Fruit fly (Drosophila melanogaster) Kc167 (cell line): ENCODE results near the gene modSP.

ENCODE experiments used
- Myc ChIP-seq: fragments of >200 bp; optimal IDR thresholded peaks from 2 replicates; lab custom pipeline; 2017; ENCODE audit warnings: missing external identifiers
- Sin3A ChIP-seq: fragments of >200 bp; optimal IDR thresholded peaks from 2 replicates; lab custom pipeline; 2018; ENCODE audit warnings: missing external identifiers
- h ChIP-seq: fragments of >200 bp; optimal IDR thresholded peaks from 3 replicates; lab custom pipeline; 2018; ENCODE audit warnings: missing external identifiers
- insv ChIP-seq: fragments of >200 bp; optimal IDR thresholded peaks from 3 replicates; lab custom pipeline; 2018; ENCODE audit warnings: missing external identifiers
- psq ChIP-seq: fragments of >200 bp; optimal IDR thresholded peaks from 2 replicates; lab custom pipeline; 2017; ENCODE audit warnings: missing external identifiers
- ttk ChIP-seq: sonication (Bioruptor generic); optimal IDR thresholded peaks from 2 replicates; lab custom pipeline; 2017; ENCODE audit warnings: missing external identifiers

Gene modSP

DNA sequence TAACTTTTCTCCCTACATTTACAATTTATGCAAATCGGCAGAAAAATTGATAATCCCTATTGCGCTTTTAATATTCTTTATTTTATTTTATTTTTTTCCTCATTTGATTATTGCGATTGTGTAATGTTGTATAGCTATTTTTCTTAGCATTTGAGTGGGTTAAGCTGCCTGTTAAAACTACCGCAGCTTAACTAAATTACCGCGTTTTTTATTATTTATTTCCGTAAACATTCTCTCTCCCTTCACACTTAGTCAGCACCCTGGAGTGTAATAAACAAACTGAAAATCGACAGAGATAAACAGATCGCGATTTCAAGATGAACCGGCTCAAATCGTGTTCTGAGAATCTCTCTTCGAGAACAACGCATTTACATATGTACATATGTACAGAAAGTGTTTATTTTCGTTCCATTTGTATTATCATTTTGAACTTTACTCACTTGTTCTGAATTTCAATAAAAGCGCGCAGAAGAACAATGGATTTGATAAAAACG, 415 bp downstream of the modSP start:
- no peak for TF ChIP-seq Sin3A (lab: Kevin White, UChicago)
- no peak for TF ChIP-seq h (lab: Kevin White, UChicago)
- TF ChIP-seq Myc (lab: Kevin White, UChicago) = no peak
- TF ChIP-seq psq (lab: Kevin White, UChicago) = no peak
- no peak for TF ChIP-seq ttk (lab: Kevin White, UChicago)
- TF ChIP-seq insv (lab: Kevin White, UChicago) = no peak

DNA sequence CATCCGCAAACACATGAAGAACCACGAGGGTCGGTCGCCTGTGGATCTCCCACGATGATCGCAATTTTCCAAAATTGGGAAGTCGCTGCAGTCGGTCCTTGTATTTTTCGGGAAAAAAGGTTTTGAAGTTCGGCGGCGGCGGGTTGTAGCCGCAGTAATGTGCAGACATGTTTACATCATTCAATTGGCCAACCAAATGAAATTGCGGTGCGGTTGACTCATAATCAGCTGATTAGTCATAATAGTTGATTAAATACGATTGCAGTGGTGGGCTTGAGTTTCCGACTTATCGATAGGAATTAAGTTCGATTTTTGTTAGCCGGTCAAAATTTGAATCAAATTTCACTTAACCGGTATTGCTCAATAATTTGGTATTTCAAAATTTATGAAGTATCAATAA, 3.4 kb downstream of the modSP start, which contains the start of gene CG14907:
CG14907 (minus strand) TSS at position 229 of the 400 bp plus-strand sequence.
- TF ChIP-seq ttk (lab: Kevin White, UChicago) = no peak
- TF ChIP-seq Sin3A (lab: Kevin White, UChicago) = no peak
- TF ChIP-seq insv (lab: Kevin White, UChicago) = no peak
- TF ChIP-seq h (lab: Kevin White, UChicago) = no peak
- no peak for TF ChIP-seq Myc (lab: Kevin White, UChicago)
- no peak for TF ChIP-seq psq (lab: Kevin White, UChicago)

DNA sequence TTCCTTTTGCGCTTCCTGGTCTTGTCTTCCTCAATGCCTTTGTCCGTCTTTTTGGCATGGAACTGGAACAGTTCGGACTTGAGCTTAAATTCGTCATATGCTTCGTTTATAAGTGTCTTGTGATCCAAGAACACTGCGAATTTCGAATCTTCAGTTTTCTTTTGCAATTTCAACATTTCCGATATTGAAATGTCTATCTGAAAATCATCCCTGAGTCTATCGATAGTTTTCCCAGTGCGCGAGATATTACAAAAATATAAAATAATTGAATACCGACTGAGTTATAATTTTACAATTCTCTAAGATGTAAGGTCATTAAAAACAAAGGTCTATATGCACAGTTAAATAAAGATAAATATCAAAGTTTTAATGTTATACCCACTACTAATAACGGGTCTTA, 4.5 kb downstream of the modSP start, which contains the start of gene Mettl4:
Mettl4 (minus strand) TSS at position 208 of the 400 bp plus-strand sequence.
- TF ChIP-seq ttk (lab: Kevin White, UChicago) = no peak
- TF ChIP-seq insv (lab: Kevin White, UChicago) = no peak
- TF ChIP-seq psq (lab: Kevin White, UChicago) = no peak
- no peak for TF ChIP-seq Myc (lab: Kevin White, UChicago)
- TF ChIP-seq Sin3A (lab: Kevin White, UChicago) = no peak
- TF ChIP-seq h (lab: Kevin White, UChicago) = no peak

DNA sequence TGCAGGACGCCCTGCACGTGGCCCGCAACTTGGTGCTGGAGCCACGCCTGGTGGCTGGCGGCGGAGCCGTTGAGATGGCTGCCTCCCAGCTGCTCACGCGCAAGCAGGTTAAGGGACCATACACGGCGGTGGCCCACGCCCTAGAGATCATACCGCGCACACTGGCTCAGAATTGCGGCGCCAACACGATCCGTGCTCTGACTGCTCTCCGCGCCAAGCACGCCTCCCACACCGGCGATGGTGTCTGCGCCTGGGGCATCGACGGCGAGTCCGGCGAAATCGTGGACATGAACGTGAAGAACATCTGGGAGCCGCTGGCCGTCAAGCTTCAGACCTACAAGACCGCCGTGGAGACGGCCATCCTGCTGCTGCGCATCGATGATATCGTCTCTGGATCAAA, 6.2 kb downstream of the modSP start:
- TF ChIP-seq psq (lab: Kevin White, UChicago) = no peak
- no peak for TF ChIP-seq Sin3A (lab: Kevin White, UChicago)
- TF ChIP-seq Myc (lab: Kevin White, UChicago) = no peak
- TF ChIP-seq h (lab: Kevin White, UChicago) = no peak
- TF ChIP-seq ttk (lab: Kevin White, UChicago) = no peak
- no peak for TF ChIP-seq insv (lab: Kevin White, UChicago)

DNA sequence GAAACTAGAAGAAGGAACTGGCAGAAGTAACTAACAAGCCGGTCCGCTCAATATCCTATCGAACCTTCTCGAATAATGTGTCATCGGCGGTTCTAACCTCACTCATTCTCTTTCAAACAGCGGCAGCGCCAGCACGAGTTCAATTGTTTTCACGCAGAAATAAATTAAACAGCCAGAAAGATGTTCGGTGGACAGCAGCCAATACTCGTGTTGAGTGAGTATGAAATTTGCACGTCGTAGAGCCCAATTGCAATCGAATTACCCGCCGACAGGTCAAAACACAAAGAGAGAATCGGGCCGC, 7.8 kb downstream of the modSP start:
- TF ChIP-seq ttk (lab: Kevin White, UChicago) (no peak), h (lab: Kevin White, UChicago) (no peak)

DNA sequence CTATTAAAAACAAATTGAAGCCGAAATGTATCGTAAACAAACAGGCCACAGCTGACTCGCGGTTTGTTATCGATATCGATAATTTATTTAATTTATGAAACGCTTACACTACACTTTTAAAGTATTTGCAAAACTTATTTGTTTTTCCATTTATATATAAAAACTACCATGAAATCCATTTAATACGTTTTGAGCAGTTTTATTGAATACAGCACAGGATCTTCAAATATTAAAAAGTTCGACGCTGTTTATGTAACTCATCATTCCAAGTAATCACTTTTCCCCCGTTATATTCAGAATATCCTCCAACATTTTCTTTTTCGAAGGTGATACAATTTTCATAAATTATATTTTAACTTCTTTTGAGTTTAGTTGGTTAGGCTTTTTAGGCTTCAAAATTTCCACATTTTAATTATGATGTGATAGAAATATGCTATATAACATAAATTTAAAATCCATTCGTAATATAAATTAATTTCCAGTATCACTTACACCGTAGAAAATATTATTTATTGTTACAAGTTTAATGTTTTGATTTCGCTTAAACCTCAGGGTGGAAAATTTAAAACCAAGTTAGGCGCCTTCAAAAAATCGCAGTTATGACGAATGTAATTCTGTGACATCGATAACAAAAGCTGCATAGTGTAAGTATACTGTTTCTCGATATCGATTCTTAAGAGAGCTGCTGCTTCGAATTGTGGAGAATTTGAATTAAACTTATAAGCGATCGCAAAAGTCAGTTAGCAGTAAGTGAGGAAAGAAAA, 8.3 kb downstream of the modSP start, which contains the start of the genes CG10324 and CCT3:
CG10324 (minus strand) TSS at position 53 of the 764 bp plus-strand sequence.
CCT3 (plus strand) TSS at position 654 of the 764 bp plus-strand sequence.
- TF ChIP-seq psq (lab: Kevin White, UChicago) = no peak
- TF ChIP-seq Sin3A (lab: Kevin White, UChicago) = no peak
- TF ChIP-seq h (lab: Kevin White, UChicago) = no peak
- TF ChIP-seq Myc (lab: Kevin White, UChicago) = no peak
- no peak for TF ChIP-seq ttk (lab: Kevin White, UChicago)
- no peak for TF ChIP-seq insv (lab: Kevin White, UChicago)

DNA sequence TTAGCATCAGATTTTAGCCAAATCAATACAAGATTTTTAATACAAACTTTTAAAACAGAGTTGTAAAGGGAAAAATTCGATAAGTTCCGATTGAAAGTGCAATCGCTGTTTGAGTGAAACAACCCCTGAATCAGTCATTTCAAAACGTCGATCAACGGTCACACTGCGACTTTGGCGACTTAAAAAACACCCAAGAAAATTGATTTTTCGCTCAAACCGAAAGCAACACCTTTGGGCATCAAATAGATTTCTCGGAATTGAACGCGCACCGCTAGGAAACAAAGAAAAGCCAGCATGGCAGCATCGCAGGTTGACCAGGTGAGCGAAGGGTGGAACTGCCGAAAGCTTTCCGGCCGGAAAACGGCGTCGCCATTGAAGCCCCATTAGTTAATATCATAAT, 11.9 kb downstream of the modSP start, which contains the start of gene Arl6IP1:
Arl6IP1 (plus strand) TSS at position 15 of the 400 bp plus-strand sequence.
- TF ChIP-seq psq (lab: Kevin White, UChicago) (no peak), ttk (lab: Kevin White, UChicago) (no peak), h (lab: Kevin White, UChicago) (no peak), insv (lab: Kevin White, UChicago) (no peak), Sin3A (lab: Kevin White, UChicago) (no peak), Myc (lab: Kevin White, UChicago) (no peak)

DNA sequence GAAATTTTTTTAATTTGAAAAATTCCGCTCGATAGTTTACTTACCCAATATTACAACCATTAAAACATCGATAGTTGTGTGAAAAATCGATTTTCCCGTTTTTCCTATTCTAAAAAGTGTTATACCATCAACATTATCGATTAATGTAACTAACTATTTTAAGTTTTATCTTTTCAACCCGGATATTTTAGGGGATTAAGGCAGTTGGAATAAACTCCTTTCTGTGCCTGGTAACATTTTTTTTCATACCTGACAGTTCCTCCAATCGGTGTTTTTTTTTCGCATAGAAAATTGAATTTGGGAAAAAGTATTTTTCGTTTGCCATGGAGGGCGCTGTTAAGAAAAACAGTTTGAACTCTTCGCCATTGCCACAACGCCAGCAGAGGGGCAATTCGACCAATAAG, 15.5 kb downstream of the modSP start, which contains the start of gene nonA-l:
nonA-l (plus strand) TSS at position 201 of the 404 bp plus-strand sequence.
- TF ChIP-seq ttk (lab: Kevin White, UChicago) = no peak
- TF ChIP-seq h (lab: Kevin White, UChicago) = no peak
- no peak for TF ChIP-seq insv (lab: Kevin White, UChicago)
- TF ChIP-seq psq (lab: Kevin White, UChicago) = no peak
- no peak for TF ChIP-seq Myc (lab: Kevin White, UChicago)
- TF ChIP-seq Sin3A (lab: Kevin White, UChicago) = no peak

DNA sequence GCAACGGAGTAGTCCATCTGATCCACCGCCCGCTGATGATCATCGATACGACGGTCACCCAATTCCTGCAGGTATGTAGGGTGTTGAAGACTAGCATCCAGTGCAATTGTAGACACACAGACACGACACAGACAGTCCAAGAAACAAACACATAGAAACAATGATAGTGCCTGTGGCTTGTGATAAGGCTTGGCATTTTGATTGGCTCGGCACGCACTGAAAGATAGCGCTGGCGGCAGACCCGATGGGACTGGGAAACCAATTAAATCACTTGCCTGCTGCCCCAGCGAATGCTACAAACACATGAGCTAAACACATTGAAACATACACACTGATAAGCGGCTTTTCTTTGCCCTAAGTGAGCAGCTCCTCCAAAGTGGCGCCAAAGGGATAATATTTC, 22.8 kb downstream of the modSP start:
- no peak for TF ChIP-seq psq (lab: Kevin White, UChicago)
- no peak for TF ChIP-seq insv (lab: Kevin White, UChicago)
- no peak for TF ChIP-seq h (lab: Kevin White, UChicago)
- no peak for TF ChIP-seq Sin3A (lab: Kevin White, UChicago)

DNA sequence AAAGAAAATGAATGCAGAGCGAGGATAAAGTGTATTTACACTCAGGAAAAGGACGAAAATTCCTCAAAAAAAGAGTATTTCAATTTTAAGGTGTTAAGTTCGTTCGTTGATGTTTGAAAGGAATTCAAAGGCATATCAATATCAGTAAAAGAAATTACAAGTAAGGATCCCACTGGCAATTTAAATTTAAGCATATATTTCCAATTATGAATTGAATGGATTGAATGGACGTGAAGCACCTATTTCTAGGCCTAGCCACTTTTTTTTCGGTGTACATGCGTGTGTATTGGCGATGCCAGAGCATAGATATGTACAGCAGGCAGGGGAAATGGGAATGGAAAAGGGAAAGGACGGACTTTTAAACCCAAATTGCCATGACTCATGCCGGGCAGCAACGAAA, 24.9 kb downstream of the modSP start:
- TF ChIP-seq Myc (lab: Kevin White, UChicago) = no peak
- TF ChIP-seq ttk (lab: Kevin White, UChicago) = no peak
- TF ChIP-seq insv (lab: Kevin White, UChicago) = no peak
- TF ChIP-seq psq (lab: Kevin White, UChicago) = no peak
- no peak for TF ChIP-seq h (lab: Kevin White, UChicago)
- TF ChIP-seq Sin3A (lab: Kevin White, UChicago) = no peak

DNA sequence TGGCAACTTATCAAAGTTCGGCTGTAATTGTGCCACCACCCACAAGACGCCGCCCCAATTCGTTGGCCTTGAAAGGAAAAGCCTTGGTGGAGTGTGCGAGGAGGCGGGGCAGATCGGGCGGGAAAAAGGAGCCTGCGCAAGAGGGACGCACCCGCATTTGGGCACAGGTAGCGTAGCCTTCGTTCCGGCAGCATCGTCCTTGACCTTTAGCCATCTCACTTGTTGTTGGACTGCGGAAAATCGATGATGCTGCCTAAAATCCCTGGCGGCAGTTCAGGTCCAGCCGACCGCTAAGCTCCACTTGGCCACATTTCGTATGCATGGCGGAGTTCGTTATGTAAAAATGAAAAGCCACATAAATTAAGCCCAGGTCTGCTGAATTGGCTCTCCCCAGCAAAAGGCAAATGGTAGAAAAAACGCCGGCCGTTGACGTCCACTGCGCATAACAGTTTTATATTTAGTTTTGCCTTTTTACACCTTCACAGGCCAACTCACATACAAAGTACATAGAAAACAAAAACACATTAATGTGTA, 28.5 kb downstream of the modSP start:
- no peak for TF ChIP-seq ttk (lab: Kevin White, UChicago)
- no peak for TF ChIP-seq h (lab: Kevin White, UChicago)
- no peak for TF ChIP-seq Sin3A (lab: Kevin White, UChicago)
- TF ChIP-seq insv (lab: Kevin White, UChicago) = no peak
- TF ChIP-seq psq (lab: Kevin White, UChicago) = no peak
- no peak for TF ChIP-seq Myc (lab: Kevin White, UChicago)
